Worm (Caenorhabditis elegans) whole organism, mixed stage, embryonic: ENCODE results near the gene pqn-31.

Experiments
- M03D4.4 ChIP-seq: sonication (generic microtip); optimal IDR thresholded peaks from 2 replicates; lab custom pipeline; 2017; ENCODE audit warnings: mild to moderate bottlenecking, missing genetic modification characterization, missing compliant biosample characterization
- bed-3 ChIP-seq: fragments of 200-800 bp; sonication (Bioruptor generic); optimal IDR thresholded peaks from 3 replicates; lab custom pipeline; 2018; ENCODE audit warnings: mild to moderate bottlenecking, missing genetic modification characterization, moderate library complexity, missing compliant biosample characterization
- ceh-43 ChIP-seq: fragments of 200-800 bp; sonication (Bioruptor generic); optimal IDR thresholded peaks from 2 replicates; lab custom pipeline; 2018; ENCODE audit warnings: mild to moderate bottlenecking, missing genetic modification characterization, moderate library complexity, missing compliant biosample characterization
- cnd-1 ChIP-seq: fragments of 200-800 bp; sonication (Bioruptor generic); optimal IDR thresholded peaks from 2 replicates; lab custom pipeline; 2018; ENCODE audit warnings: mild to moderate bottlenecking, missing genetic modification characterization, missing compliant biosample characterization
- drap-1 ChIP-seq: fragments of 200-800 bp; sonication (Bioruptor generic); optimal IDR thresholded peaks from 3 replicates; lab custom pipeline; 2018; ENCODE audit warnings: mild to moderate bottlenecking, missing genetic modification characterization, missing compliant biosample characterization
- flh-1 ChIP-seq: fragments of 200-800 bp; sonication (Bioruptor generic); optimal IDR thresholded peaks from 2 replicates; lab custom pipeline; 2018; ENCODE audit warnings: mild to moderate bottlenecking, missing genetic modification characterization, moderate library complexity, missing compliant biosample characterization
- ham-2 ChIP-seq: fragments of 200-800 bp; sonication (Bioruptor generic); optimal IDR thresholded peaks from 2 replicates; lab custom pipeline; 2018; ENCODE audit warnings: mild to moderate bottlenecking, missing genetic modification characterization, missing compliant biosample characterization
- hlh-1 ChIP-seq: fragments of 150-350 bp; optimal IDR thresholded peaks from 2 replicates; lab custom pipeline; 2014; ENCODE audit warnings: missing biosample characterization, missing genetic modification reagents, missing genetic modification characterization
- lin-13 ChIP-seq: fragments of 150-350 bp; optimal IDR thresholded peaks from 2 replicates; lab custom pipeline; 2014; ENCODE audit warnings: missing biosample characterization, missing genetic modification characterization
- lin-32 ChIP-seq: fragments of 200-800 bp; sonication (Bioruptor generic); optimal IDR thresholded peaks from 2 replicates; lab custom pipeline; 2018; ENCODE audit warnings: mild to moderate bottlenecking, missing genetic modification characterization, missing compliant biosample characterization
- mab-5 ChIP-seq: fragments of 150-350 bp; optimal IDR thresholded peaks from 2 replicates; lab custom pipeline; 2014; ENCODE audit warnings: missing biosample characterization, missing genetic modification characterization
- mep-1 ChIP-seq: fragments of 150-350 bp; optimal IDR thresholded peaks from 2 replicates; lab custom pipeline; 2017; ENCODE audit warnings: missing biosample characterization, missing genetic modification reagents, missing genetic modification characterization, inconsistent platforms
- mls-2 ChIP-seq: sonication (generic microtip); optimal IDR thresholded peaks from 2 replicates; lab custom pipeline; 2016; ENCODE audit warnings: mild to moderate bottlenecking, missing genetic modification characterization, moderate library complexity, missing compliant biosample characterization
- nhr-12 ChIP-seq: fragments of 150-350 bp; optimal IDR thresholded peaks from 2 replicates; lab custom pipeline; 2014; ENCODE audit warnings: missing biosample characterization, missing genetic modification characterization
- nhr-2 ChIP-seq: fragments of 150-350 bp; optimal IDR thresholded peaks from 2 replicates; lab custom pipeline; 2014; ENCODE audit warnings: missing biosample characterization, missing genetic modification characterization
- nhr-237 ChIP-seq: fragments of 150-350 bp; optimal IDR thresholded peaks from 2 replicates; lab custom pipeline; 2014; ENCODE audit warnings: missing biosample characterization, missing genetic modification characterization
- nhr-28 ChIP-seq: fragments of 150-350 bp; optimal IDR thresholded peaks from 2 replicates; lab custom pipeline; 2014; ENCODE audit warnings: missing biosample characterization, missing genetic modification characterization
- nhr-76 ChIP-seq: sonication (generic microtip); optimal IDR thresholded peaks from 2 replicates; lab custom pipeline; 2017; ENCODE audit warnings: missing biosample characterization, missing genetic modification characterization
- pha-4 ChIP-seq: fragments of 150-350 bp; optimal IDR thresholded peaks from 2 replicates; lab custom pipeline; 2018; ENCODE audit warnings: missing biosample characterization, missing genetic modification reagents, missing genetic modification characterization
- sem-2 ChIP-seq: fragments of 200-800 bp; sonication (Bioruptor generic); optimal IDR thresholded peaks from 2 replicates; lab custom pipeline; 2018; ENCODE audit warnings: mild to moderate bottlenecking, missing genetic modification characterization, missing compliant biosample characterization
- snpc-4 ChIP-seq: fragments of 150-350 bp; optimal IDR thresholded peaks from 2 replicates; lab custom pipeline; 2014; ENCODE audit warnings: missing biosample characterization, missing genetic modification characterization
- sptf-1 ChIP-seq: sonication (generic microtip); optimal IDR thresholded peaks from 2 replicates; lab custom pipeline; 2017; ENCODE audit warnings: mild to moderate bottlenecking, missing genetic modification characterization, moderate library complexity, missing compliant biosample characterization
- tbx-8 ChIP-seq: fragments of 200-800 bp; sonication (Bioruptor generic); optimal IDR thresholded peaks from 2 replicates; lab custom pipeline; 2018; ENCODE audit warnings: mild to moderate bottlenecking, missing genetic modification characterization, moderate library complexity, missing compliant biosample characterization
- unc-120 ChIP-seq: sonication (generic microtip); optimal IDR thresholded peaks from 2 replicates; lab custom pipeline; 2017; ENCODE audit warnings: missing genetic modification characterization, missing compliant biosample characterization; ENCODE audit not compliant: poor library complexity, severe bottlenecking
- unc-39 ChIP-seq: fragments of 150-350 bp; optimal IDR thresholded peaks from 2 replicates; lab custom pipeline; 2014; ENCODE audit warnings: missing biosample characterization, missing genetic modification characterization
- unc-62 ChIP-seq: fragments of 150-350 bp; optimal IDR thresholded peaks from 2 replicates; lab custom pipeline; 2014; ENCODE audit warnings: missing biosample characterization, missing genetic modification reagents, missing genetic modification characterization
- zip-8 ChIP-seq: fragments of 150-350 bp; optimal IDR thresholded peaks from 2 replicates; lab custom pipeline; 2014; ENCODE audit warnings: missing biosample characterization, missing genetic modification characterization
- ztf-11 ChIP-seq: fragments of 150-350 bp; optimal IDR thresholded peaks from 2 replicates; lab custom pipeline; 2014; ENCODE audit warnings: missing biosample characterization, missing genetic modification characterization

The pqn-31 gene

ce11 chrV:9126316-9126715 lies 16.9 kb downstream of the pqn-31 start, which contains the start of gene F21C10.4:
F21C10.4 (plus strand) TSS chrV:9126616.
- TF ChIP-seq sptf-1 (no peak), M03D4.4 (tag; lab: Kevin White, UChicago) (no peak), nhr-76 (tag; lab: Kevin White, UChicago) (no peak), ceh-43 (GFP tag; lab: Kevin White, UChicago) (no peak)

ce11 chrV:9127773-9128172 lies 18.4 kb downstream of the pqn-31 start, which contains the start of gene F21C10.3:
F21C10.3 (plus strand) TSS chrV:9128073.
- TF ChIP-seq hlh-1 (tag; lab: Kevin White, UChicago) (no peak), snpc-4 (tag; lab: Kevin White, UChicago) (no peak), nhr-28 (tag; lab: Kevin White, UChicago) (no peak), nhr-12 (no peak), ztf-11 (tag; lab: Kevin White, UChicago) (no peak), zip-8 (tag; lab: Kevin White, UChicago) (no peak), sptf-1 (no peak), cnd-1 (tag; lab: Kevin White, UChicago) (no peak), mab-5 (no peak), unc-120 (no peak), sem-2 (GFP tag; lab: Kevin White, UChicago) (no peak), M03D4.4 (tag; lab: Kevin White, UChicago) (no peak), drap-1 (GFP tag; lab: Kevin White, UChicago) (no peak), ceh-43 (GFP tag; lab: Kevin White, UChicago) (no peak)

DNA sequence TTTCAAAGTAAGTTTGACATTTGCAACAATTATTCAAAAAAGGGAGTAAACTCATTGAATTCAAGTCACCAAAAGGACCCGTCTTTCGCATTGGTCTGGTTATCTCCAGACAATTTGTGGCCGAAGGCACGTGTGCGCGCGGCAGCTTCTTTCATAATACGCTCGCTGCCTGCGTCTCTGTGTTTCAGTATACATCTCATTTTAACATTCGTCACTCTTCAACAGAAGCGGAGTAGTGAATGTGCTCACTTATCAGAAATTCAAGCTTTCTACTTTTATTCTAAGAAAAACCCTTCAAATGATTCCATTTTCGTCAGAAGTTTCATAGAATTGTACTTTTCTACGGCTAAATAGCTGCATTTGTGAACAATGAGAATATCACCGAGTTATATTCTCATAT lies 19.2 kb downstream of the pqn-31 start:
- TF ChIP-seq sptf-1 (no peak), flh-1 (GFP tag; lab: Kevin White, UChicago) (no peak), mab-5 (no peak), unc-39 (tag; lab: Kevin White, UChicago) (no peak), drap-1 (GFP tag; lab: Kevin White, UChicago) (no peak), lin-32 (GFP tag; lab: Kevin White, UChicago) (no peak), bed-3 (GFP tag; lab: Kevin White, UChicago) (no peak), pha-4 (tag; lab: Kevin White, UChicago) (no peak), mep-1 (tag; lab: Kevin White, UChicago) (no peak), nhr-28 (tag; lab: Kevin White, UChicago) (no peak), nhr-12 (no peak), unc-62 (GFP tag; lab: Kevin White, UChicago) (no peak)
- TF ChIP-seq, all 35 proteins: peak for 0

DNA sequence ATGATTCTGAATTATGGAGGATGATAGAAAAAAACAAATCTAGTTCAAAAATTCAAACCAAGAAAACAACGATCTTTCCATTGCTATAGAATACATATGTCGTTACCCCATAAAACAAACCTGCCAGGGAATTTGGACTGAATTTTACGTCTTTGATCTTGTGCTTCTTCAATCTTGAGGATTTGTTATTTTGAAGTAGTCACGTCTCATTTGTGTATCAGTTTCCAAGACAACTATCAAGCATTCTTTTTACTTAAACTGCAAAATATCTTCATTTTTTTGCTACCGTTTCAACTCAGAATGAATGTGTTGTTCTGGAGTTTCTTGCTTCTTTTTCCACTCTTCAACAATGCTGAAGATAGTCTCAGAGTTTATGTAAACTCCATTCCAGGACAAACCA lies 21.4 kb downstream of the pqn-31 start, which contains the start of gene F21C10.19:
Gene F21C10.19 (plus strand): TSS at position 301 of the 400 bp plus-strand sequence.
- TF ChIP-seq drap-1 (GFP tag; lab: Kevin White, UChicago) (no peak), unc-120 (no peak), nhr-237 (tag; lab: Kevin White, UChicago) (no peak), ceh-43 (GFP tag; lab: Kevin White, UChicago) (no peak), sptf-1 (no peak), nhr-76 (tag; lab: Kevin White, UChicago) (no peak), mab-5 (no peak), mep-1 (tag; lab: Kevin White, UChicago) (no peak), ham-2 (no peak), tbx-8 (GFP tag; lab: Kevin White, UChicago) (no peak), lin-13 (no peak), mls-2 (tag; lab: Kevin White, UChicago) (no peak), nhr-28 (tag; lab: Kevin White, UChicago) (no peak)

- TF ChIP-seq unc-62 (GFP tag; lab: Kevin White, UChicago) = no peak
- TF ChIP-seq, all 35 proteins: peak for 0
These were observed 22.7 kb downstream of the pqn-31 start, which contains the start of gene F21C10.1 for ce11 chrV:9132043-9132442. F21C10.1 (plus strand) TSS chrV:9132343.

- TF ChIP-seq nhr-2 (tag; lab: Kevin White, UChicago) = no peak
- TF ChIP-seq mls-2 (tag; lab: Kevin White, UChicago) = no peak
- no peak for TF ChIP-seq bed-3 (GFP tag; lab: Kevin White, UChicago)
These were observed 24.6 kb downstream of the pqn-31 start, which contains the start of gene B0222.1 for ce11 chrV:9133950-9134349. B0222.1 (plus strand) TSS chrV:9134255.
